Worm (Caenorhabditis elegans) whole organism, L1 larva: ENCODE data around the gene ubc-6.

ENCODE experiments used
- aha-1 ChIP-seq: fragments of 150-350 bp; optimal IDR thresholded peaks from 2 replicates; lab custom pipeline; 2014; ENCODE audit warnings: missing biosample characterization, missing genetic modification characterization
- blmp-1 ChIP-seq: fragments of 150-350 bp; optimal IDR thresholded peaks from 2 replicates; lab custom pipeline; 2014; ENCODE audit warnings: missing biosample characterization, missing genetic modification characterization
- ceh-8 ChIP-seq: fragments of 200-800 bp; sonication (Bioruptor generic); optimal IDR thresholded peaks from 2 replicates; lab custom pipeline; 2018; ENCODE audit warnings: mild to moderate bottlenecking, missing genetic modification characterization, moderate library complexity, missing compliant biosample characterization
- ceh-88 ChIP-seq: fragments of 200-800 bp; sonication (Bioruptor generic); IDR thresholded peaks from 2 replicates; pipeline ENCODE4 v1.3.6; 2022; ENCODE audit warnings: missing genetic modification characterization, missing compliant biosample characterization
- dpl-1 ChIP-seq, 3 experiments: fragments of 150-350 bp in 2 of 3; sonication (generic microtip) in 1 of 3; optimal IDR thresholded peaks; 2 replicates each; lab custom pipeline; 2014 to 2017; ENCODE audit warnings: missing biosample characterization in 3 of 3, missing genetic modification characterization in 3 of 3, missing genetic modification reagents in 3 of 3
- efl-1 ChIP-seq, 4 experiments: fragments of 150-350 bp; optimal IDR thresholded peaks in 3 of 4; peaks in 1 of 4; 1 replicate in 1 of 4; 2 replicates in 3 of 4; lab custom pipeline; 2014; ENCODE audit warnings: missing biosample characterization in 2 of 4, missing genetic modification characterization in 2 of 4, missing genetic modification reagents in 2 of 4
- egl-13 ChIP-seq: sonication (generic microtip); optimal IDR thresholded peaks from 2 replicates; lab custom pipeline; 2016; ENCODE audit warnings: missing genotype, missing genetic modification reagents, missing genetic modification characterization, missing compliant biosample characterization
- egl-27 ChIP-seq, 2 experiments: fragments of 150-350 bp in 1 of 2; sonication (generic microtip); optimal IDR thresholded peaks; 3 replicates each; lab custom pipeline; 2017 to 2018; ENCODE audit warnings: missing biosample characterization in 2 of 2, missing genetic modification characterization in 2 of 2, missing genetic modification reagents in 2 of 2
- elt-2 ChIP-seq: sonication (generic microtip); optimal IDR thresholded peaks from 2 replicates; lab custom pipeline; 2016; ENCODE audit warnings: missing genetic modification characterization, mild to moderate bottlenecking, inconsistent platforms, missing compliant biosample characterization, missing genetic modification reagents
- elt-3 ChIP-seq, 6 experiments: fragments of 150-350 bp in 1 of 6; sonication (generic microtip); optimal IDR thresholded peaks; 2 replicates each; lab custom pipeline; 2017 to 2018; ENCODE audit warnings: missing biosample characterization in 6 of 6, missing genetic modification characterization in 6 of 6, inconsistent platforms in 1 of 6
- ets-5 ChIP-seq: fragments of 200-800 bp; sonication (Bioruptor generic); IDR thresholded peaks from 2 replicates; pipeline ENCODE4 v1.3.6; 2022; ENCODE audit warnings: missing genetic modification characterization, missing compliant biosample characterization
- fkh-8 ChIP-seq: sonication (generic microtip); optimal IDR thresholded peaks from 2 replicates; lab custom pipeline; 2016; ENCODE audit warnings: mild to moderate bottlenecking, missing genetic modification characterization, missing compliant biosample characterization
- fos-1 ChIP-seq: fragments of 150-350 bp; optimal IDR thresholded peaks from 2 replicates; lab custom pipeline; 2014; ENCODE audit warnings: missing biosample characterization, missing genetic modification characterization
- irx-1 ChIP-seq: sonication (generic microtip); optimal IDR thresholded peaks from 2 replicates; lab custom pipeline; 2016; ENCODE audit warnings: missing genetic modification characterization, missing compliant biosample characterization
- lin-14 ChIP-seq: fragments of 200-800 bp; sonication (Bioruptor generic); optimal IDR thresholded peaks from 2 replicates; lab custom pipeline; 2018; ENCODE audit warnings: mild to moderate bottlenecking, missing genetic modification characterization, moderate library complexity, missing compliant biosample characterization
- lin-39 ChIP-seq: fragments of 150-350 bp; optimal IDR thresholded peaks from 2 replicates; lab custom pipeline; 2014; ENCODE audit warnings: missing biosample characterization, missing genetic modification reagents, missing genetic modification characterization
- lsy-2 ChIP-seq, 2 experiments: fragments of 150-350 bp; optimal IDR thresholded peaks; 2 replicates each; lab custom pipeline; 2014; ENCODE audit warnings: missing biosample characterization in 2 of 2, missing genetic modification characterization in 2 of 2
- mdl-1 ChIP-seq, 2 experiments: fragments of 150-350 bp; optimal IDR thresholded peaks; 2 replicates each; lab custom pipeline; 2014 to 2017; ENCODE audit warnings: missing biosample characterization in 2 of 2, missing genetic modification characterization in 2 of 2, inconsistent platforms in 1 of 2
- nhr-11 ChIP-seq: fragments of 150-350 bp; optimal IDR thresholded peaks from 2 replicates; lab custom pipeline; 2014; ENCODE audit warnings: missing biosample characterization, missing genetic modification characterization
- nhr-12 ChIP-seq: sonication (generic microtip); optimal IDR thresholded peaks from 2 replicates; lab custom pipeline; 2017; ENCODE audit warnings: missing biosample characterization, missing genetic modification characterization
- nhr-19 ChIP-seq: fragments of 200-800 bp; sonication (Bioruptor generic); conservative IDR thresholded peaks from 2 replicates; pipeline ENCODE4 v1.3.6; 2022; ENCODE audit warnings: missing genetic modification characterization, missing compliant biosample characterization
- nhr-237 ChIP-seq: fragments of 150-350 bp; optimal IDR thresholded peaks from 2 replicates; lab custom pipeline; 2014; ENCODE audit warnings: missing biosample characterization, missing genetic modification characterization
- nhr-28 ChIP-seq: fragments of 150-350 bp; optimal IDR thresholded peaks from 2 replicates; lab custom pipeline; 2014; ENCODE audit warnings: missing biosample characterization, missing genetic modification characterization
- nhr-71 ChIP-seq: sonication (generic microtip); optimal IDR thresholded peaks from 2 replicates; lab custom pipeline; 2016; ENCODE audit warnings: mild to moderate bottlenecking, missing genetic modification characterization, moderate library complexity, missing compliant biosample characterization
- nhr-84 ChIP-seq: sonication (generic microtip); optimal IDR thresholded peaks from 2 replicates; lab custom pipeline; 2017; ENCODE audit warnings: missing biosample characterization, missing genetic modification characterization
- nhr-85 ChIP-seq: sonication (generic microtip); peaks from one replicate; lab custom pipeline; 2016; ENCODE audit warnings: missing genetic modification characterization, inconsistent platforms, missing compliant biosample characterization
- nhr-90 ChIP-seq: sonication (generic microtip); optimal IDR thresholded peaks from 2 replicates; lab custom pipeline; 2016; ENCODE audit warnings: mild to moderate bottlenecking, missing genetic modification characterization, missing compliant biosample characterization; ENCODE audit not compliant: poor library complexity
- pax-3 ChIP-seq: fragments of 200-800 bp; sonication (Bioruptor generic); optimal IDR thresholded peaks from 2 replicates; lab custom pipeline; 2018; ENCODE audit warnings: mild to moderate bottlenecking, missing genetic modification characterization, moderate library complexity, missing compliant biosample characterization
- pqm-1 ChIP-seq: sonication (generic microtip); optimal IDR thresholded peaks from 3 replicates; lab custom pipeline; 2017; ENCODE audit warnings: missing biosample characterization, missing genetic modification characterization
- skn-1 ChIP-seq: fragments of 150-350 bp; optimal IDR thresholded peaks from 2 replicates; lab custom pipeline; 2014; ENCODE audit warnings: missing biosample characterization, missing genetic modification characterization
- snu-23 ChIP-seq: sonication (generic microtip); optimal IDR thresholded peaks from 2 replicates; lab custom pipeline; 2016; ENCODE audit warnings: missing genetic modification characterization, missing compliant biosample characterization
- sox-4 ChIP-seq: sonication (generic microtip); optimal IDR thresholded peaks from 2 replicates; lab custom pipeline; 2016; ENCODE audit warnings: missing genetic modification characterization, missing compliant biosample characterization
- unc-130 ChIP-seq: fragments of 150-350 bp; optimal IDR thresholded peaks from 2 replicates; lab custom pipeline; 2017; ENCODE audit warnings: missing biosample characterization, missing genetic modification characterization, inconsistent platforms
- unc-62 ChIP-seq: fragments of 150-350 bp; optimal IDR thresholded peaks from 2 replicates; lab custom pipeline; 2014; ENCODE audit warnings: missing biosample characterization, missing genetic modification reagents, missing genetic modification characterization
- unc-98 ChIP-seq: fragments of 200-800 bp; sonication (Bioruptor generic); IDR thresholded peaks from 2 replicates; pipeline ENCODE4 v1.3.6; 2022; ENCODE audit warnings: missing genetic modification characterization, missing compliant biosample characterization
- xbp-1 ChIP-seq: sonication (generic microtip); optimal IDR thresholded peaks from 2 replicates; lab custom pipeline; 2016; ENCODE audit warnings: missing genetic modification characterization, missing compliant biosample characterization
- zip-4 ChIP-seq: fragments of 200-800 bp; sonication (Bioruptor generic); optimal IDR thresholded peaks from 2 replicates; lab custom pipeline; 2018; ENCODE audit warnings: mild to moderate bottlenecking, missing genetic modification characterization, moderate library complexity, missing compliant biosample characterization
- ztf-4 ChIP-seq: fragments of 150-350 bp; optimal IDR thresholded peaks from 2 replicates; lab custom pipeline; 2014; ENCODE audit warnings: missing biosample characterization, missing genetic modification characterization

ubc-6 gene

ce11 chrII:7494155-7494554 is 15.2 kb downstream of the ubc-6 start, which contains the start of gene R10H1.1:
TSS of gene R10H1.1 (plus strand) at chrII:7494455.
- TF ChIP-seq nhr-28 (no peak), blmp-1 (tag; lab: Kevin White, UChicago) (peak; percentile 40)

ce11 chrII:7496070-7496469 is 17.1 kb downstream of the ubc-6 start, which contains the start of gene spi-1:
TSS of gene spi-1 (plus strand) at chrII:7496247.
- TF ChIP-seq snu-23 (GFP tag; lab: Kevin White, UChicago) (no peak), nhr-84 (tag; lab: Kevin White, UChicago) (no peak), pqm-1 (tag; lab: Kevin White, UChicago) (no peak), ceh-88 (GFP tag; lab: Robert Waterston, UW) (no peak), blmp-1 (tag; lab: Kevin White, UChicago) (peak; percentile 63), egl-27 (tag; optimal IDR thresholded peaks at IDR 0.05; lab: Kevin White, UChicago) (no peak)

- no peak for TF ChIP-seq nhr-84 (tag; lab: Kevin White, UChicago)
- no peak for TF ChIP-seq dpl-1 (GFP tag; optimal IDR thresholded peaks at IDR 0.05; lab: Kevin White, UChicago)
- no peak for TF ChIP-seq zip-4 (GFP tag; lab: Kevin White, UChicago)
- TF ChIP-seq egl-13 (tag; lab: Kevin White, UChicago), result no peak
- TF ChIP-seq xbp-1 (tag; lab: Kevin White, UChicago), result no peak
- TF ChIP-seq unc-62, result no peak
- no peak for TF ChIP-seq elt-3 (tag; optimal IDR thresholded peaks at IDR 0.05; lab: Kevin White, UChicago)
- TF ChIP-seq efl-1 (optimal IDR thresholded peaks at IDR 0.05; lab: Kevin White, UChicago), result no peak
- no peak for TF ChIP-seq efl-1 (GFP tag; optimal IDR thresholded peaks at IDR 0.05 in 1 of 2; lab: Kevin White, UChicago)
- no peak for TF ChIP-seq nhr-71
- no peak for TF ChIP-seq nhr-28
- no peak for TF ChIP-seq unc-130 (tag; lab: Kevin White, UChicago)
- TF ChIP-seq ceh-88 (GFP tag; lab: Robert Waterston, UW), result no peak
- TF ChIP-seq nhr-11 (tag; lab: Kevin White, UChicago), result no peak
- no peak for TF ChIP-seq lin-14 (GFP tag; lab: Kevin White, UChicago)
Measured at ce11 chrII:7499390-7499789, 20.4 kb downstream of the ubc-6 start, which contains the start of gene srab-14. TSS of gene srab-14 (minus strand) at chrII:7499490.

- TF ChIP-seq ztf-4 (tag; lab: Kevin White, UChicago), result no peak
- no peak for TF ChIP-seq irx-1
- TF ChIP-seq nhr-11 (tag; lab: Kevin White, UChicago), result no peak
- TF ChIP-seq mdl-1 (tag; optimal IDR thresholded peaks at IDR 0.05; lab: Kevin White, UChicago), result no peak
- no peak for TF ChIP-seq pax-3 (tag; lab: Kevin White, UChicago)
Measured at ce11 chrII:7505005-7505404, 26.0 kb downstream of the ubc-6 start, which contains the start of gene C28F5.1. TSS of gene C28F5.1 (plus strand) at chrII:7505305.

ce11 chrII:7519221-7519620 is 40.2 kb downstream of the ubc-6 start, which contains the start of gene glb-9:
TSS of gene glb-9 (minus strand) at chrII:7519321.
- no peak for TF ChIP-seq lsy-2 (tag; optimal IDR thresholded peaks at IDR 0.05; lab: Kevin White, UChicago)
- TF ChIP-seq nhr-12, result no peak
- no peak for TF ChIP-seq skn-1
- TF ChIP-seq nhr-90, result no peak
- TF ChIP-seq sox-4 (tag; lab: Kevin White, UChicago), result no peak
- no peak for TF ChIP-seq unc-98 (GFP tag; lab: Robert Waterston, UW)
- no peak for TF ChIP-seq lin-39 (tag; lab: Kevin White, UChicago)
- no peak for TF ChIP-seq nhr-85 (tag; lab: Kevin White, UChicago)
- no peak for TF ChIP-seq nhr-237 (tag; lab: Kevin White, UChicago)
- TF ChIP-seq aha-1 (tag; lab: Kevin White, UChicago), result no peak
- TF ChIP-seq nhr-19 (GFP tag; lab: Robert Waterston, UW), result no peak
- no peak for TF ChIP-seq ets-5 (GFP tag; lab: Robert Waterston, UW)
- TF ChIP-seq fkh-8, result no peak
- TF ChIP-seq pqm-1 (tag; lab: Kevin White, UChicago), result no peak
- no peak for TF ChIP-seq ceh-88 (GFP tag; lab: Robert Waterston, UW)
- no peak for TF ChIP-seq ceh-8 (GFP tag; lab: Kevin White, UChicago)
- no peak for TF ChIP-seq fos-1
- no peak for TF ChIP-seq elt-2
- TF ChIP-seq unc-130 (tag; lab: Kevin White, UChicago), result no peak
- TF ChIP-seq, all 84 proteins: peak for 0
